Fruit fly (Drosophila melanogaster): ENCODE results near the gene FoxP.

The FoxP gene

dm6 chr3R:9771519-9771972 lies 40.9 kb upstream of the FoxP start, which contains the start of gene CG9471 (continued):
- TF ChIP-seq GATAe (GFP tag; conservative IDR thresholded peaks at IDR 0.05) (peak; percentile 88), CG9215 (GFP tag; IDR thresholded peaks at IDR 0.05) (peak; percentile 87), nerfin-2 (GFP tag; IDR thresholded peaks at IDR 0.05; ENCODE audit: partially characterized antibody) (no peak), CG1602 (GFP tag; optimal IDR thresholded peaks at IDR 0.05) (peak; percentile 87), CG16813 (GFP tag; IDR thresholded peaks at IDR 0.05; ENCODE audit: partially characterized antibody) (0 out of 3 replicates have a peak, but pooled peaks have one; percentile 24), NFAT (GFP tag; IDR thresholded peaks at IDR 0.05) (peak; percentile 72), CG8924 (tag; optimal IDR thresholded peaks at IDR 0.05) (peak; percentile 93), hbn (GFP tag; IDR thresholded peaks at IDR 0.05; ENCODE audit: partially characterized antibody) (no peak), fu2 (GFP tag; optimal IDR thresholded peaks at IDR 0.05) (peak; percentile 90), CG11247 (GFP tag; IDR thresholded peaks at IDR 0.05) (peak; percentile 90), CG2875 (GFP tag; optimal IDR thresholded peaks at IDR 0.05) (peak; percentile 78), Hmr (GFP tag; optimal IDR thresholded peaks at IDR 0.05) (peak; percentile 92), CG17612 (GFP tag; IDR thresholded peaks at IDR 0.05) (peak; percentile 78), Eip74EF (GFP tag; optimal IDR thresholded peaks at IDR 0.05) (peak in 1 of 2 experiments; percentile 90), HLH3B (GFP tag; IDR thresholded peaks at IDR 0.05) (peak; percentile 94), CG3726 (GFP tag; IDR thresholded peaks at IDR 0.05) (peak; percentile 85; the same call in 2 of the 3 replicates), dysf (GFP tag; IDR thresholded peaks at IDR 0.05) (peak; percentile 94), CG6254 (GFP tag; optimal IDR thresholded peaks at IDR 0.05) (peak; percentile 72), CG1647 (GFP tag; optimal IDR thresholded peaks at IDR 0.05) (peak; percentile 85), CG17359 (tag; optimal IDR thresholded peaks at IDR 0.05) (peak; percentile 92), CG2889 (GFP tag; IDR thresholded peaks at IDR 0.05) (peak; percentile 89), E2f1 (GFP tag; IDR thresholded peaks at IDR 0.05) (peak; percentile 91), CG14860 (GFP tag; IDR thresholded peaks at IDR 0.05; ENCODE audit: partially characterized antibody) (no peak), H2.0 (GFP tag; IDR thresholded peaks at IDR 0.05) (peak; percentile 93), ind (GFP tag; optimal IDR thresholded peaks at IDR 0.05) (peak; percentile 93), CG31388 (GFP tag; optimal IDR thresholded peaks at IDR 0.05) (peak; percentile 57), phol (tag; optimal IDR thresholded peaks at IDR 0.05) (peak; percentile 89), CG4730 (GFP tag; IDR thresholded peaks at IDR 0.05) (peak; percentile 89), Xrp1 (GFP tag; IDR thresholded peaks at IDR 0.05) (peak; percentile 95), dmrt99B (tag; optimal IDR thresholded peaks at IDR 0.05) (peak; percentile 91)

dm6 chr3R:9770127-9770526 lies 39.5 kb upstream of the FoxP start:
- TF ChIP-seq Optix (GFP tag; IDR thresholded peaks at IDR 0.05) (no peak), Adf1 (GFP tag; IDR thresholded peaks at IDR 0.05) (no peak), CG12659 (GFP tag; optimal IDR thresholded peaks at IDR 0.05) (no peak), CG10543 (GFP tag; optimal IDR thresholded peaks at IDR 0.05) (peak; percentile 72), CG17568 (GFP tag; optimal IDR thresholded peaks at IDR 0.05) (no peak), CG7357 (GFP tag; IDR thresholded peaks at IDR 0.05) (no peak), CG12391 (tag; optimal IDR thresholded peaks at IDR 0.05) (no peak), cas (GFP tag; IDR thresholded peaks at IDR 0.05) (no peak), Med (GFP tag) (peak; percentile 51), CG1647 (GFP tag; optimal IDR thresholded peaks at IDR 0.05) (no peak), CG18599 (GFP tag; optimal IDR thresholded peaks at IDR 0.05) (no peak), CG17912 (GFP tag; optimal IDR thresholded peaks at IDR 0.05) (no peak), oc (tag; optimal IDR thresholded peaks at IDR 0.05) (no peak), Hand (GFP tag; optimal IDR thresholded peaks at IDR 0.05) (no peak), CG6791 (GFP tag; IDR thresholded peaks at IDR 0.05; ENCODE audit: partially characterized antibody) (no peak), Neu2 (GFP tag; optimal IDR thresholded peaks at IDR 0.05; ENCODE audit: borderline replicate concordance) (no peak), mld (GFP tag; IDR thresholded peaks at IDR 0.05; ENCODE audit: partially characterized antibody) (no peak), ftz-f1 (GFP tag; optimal IDR thresholded peaks at IDR 0.05) (peak; percentile 37), ase (GFP tag; IDR thresholded peaks at IDR 0.05) (no peak), Ets97D (GFP tag; optimal IDR thresholded peaks at IDR 0.05) (no peak), klu (GFP tag; IDR thresholded peaks at IDR 0.05) (no peak), Rfx (GFP tag; IDR thresholded peaks at IDR 0.05) (peak; percentile 27; the same call in 1 of the 2 replicates)
